Worm (Caenorhabditis elegans) whole organism, L2 larva: ENCODE data around the gene F11A5.9.

Experiments used
- C34F6.9 ChIP-seq: fragments of 150-350 bp; optimal IDR thresholded peaks from 2 replicates; lab custom pipeline; 2014; ENCODE audit warnings: missing biosample characterization, missing genetic modification characterization
- F13H6.1 ChIP-seq: sonication (generic microtip); optimal IDR thresholded peaks from 2 replicates; lab custom pipeline; 2016; ENCODE audit warnings: missing genetic modification characterization, missing compliant biosample characterization
- R02D3.7 ChIP-seq: fragments of 150-350 bp; optimal IDR thresholded peaks from 2 replicates; lab custom pipeline; 2014; ENCODE audit warnings: missing biosample characterization, missing genetic modification characterization
- ZK546.5 ChIP-seq: sonication (generic microtip); optimal IDR thresholded peaks from 2 replicates; lab custom pipeline; 2017; ENCODE audit warnings: missing biosample characterization, missing genetic modification characterization
- aly-2 ChIP-seq: fragments of 150-350 bp; optimal IDR thresholded peaks from 2 replicates; lab custom pipeline; 2014; ENCODE audit warnings: missing biosample characterization, missing genetic modification characterization
- ama-1 ChIP-seq: fragments of 150-350 bp; optimal IDR thresholded peaks from 2 replicates; lab custom pipeline; 2018; ENCODE audit warnings: inconsistent platforms
- blmp-1 ChIP-seq: sonication (generic microtip); optimal IDR thresholded peaks from 2 replicates; lab custom pipeline; 2017; ENCODE audit warnings: missing genetic modification characterization, mild to moderate bottlenecking, missing compliant biosample characterization, antibody characterized with exemption, moderate library complexity; ENCODE audit not compliant: insufficient read depth
- ceh-82 ChIP-seq: fragments of 150-350 bp; optimal IDR thresholded peaks from 2 replicates; lab custom pipeline; 2014; ENCODE audit warnings: missing biosample characterization, missing genetic modification characterization
- dmd-4 ChIP-seq: sonication (generic microtip); optimal IDR thresholded peaks from 2 replicates; lab custom pipeline; 2017; ENCODE audit warnings: missing biosample characterization, missing genetic modification characterization
- egl-27 ChIP-seq: sonication (generic microtip); optimal IDR thresholded peaks from 3 replicates; lab custom pipeline; 2017; ENCODE audit warnings: missing biosample characterization, missing genetic modification reagents, missing genetic modification characterization
- elt-1 ChIP-seq: fragments of 150-350 bp; optimal IDR thresholded peaks from 2 replicates; lab custom pipeline; 2014; ENCODE audit warnings: missing biosample characterization, missing genetic modification characterization
- fos-1 ChIP-seq: fragments of 150-350 bp; optimal IDR thresholded peaks from 2 replicates; lab custom pipeline; 2014; ENCODE audit warnings: missing biosample characterization, missing genetic modification characterization
- lsy-2 ChIP-seq, 2 experiments: fragments of 150-350 bp in 1 of 2; sonication (generic microtip) in 1 of 2; optimal IDR thresholded peaks; 2 replicates each; lab custom pipeline; 2014 to 2017; ENCODE audit warnings: missing biosample characterization in 2 of 2, missing genetic modification characterization in 2 of 2
- mab-5 ChIP-seq: fragments of 150-350 bp; optimal IDR thresholded peaks from 2 replicates; lab custom pipeline; 2014; ENCODE audit warnings: missing biosample characterization, missing genetic modification characterization
- mbf-1 ChIP-seq: sonication (generic microtip); optimal IDR thresholded peaks from 2 replicates; lab custom pipeline; 2017; ENCODE audit warnings: missing biosample characterization, missing genetic modification characterization
- mdl-1 ChIP-seq, 2 experiments: fragments of 150-350 bp in 1 of 2; sonication (generic microtip) in 1 of 2; optimal IDR thresholded peaks; 2 replicates each; lab custom pipeline; 2017; ENCODE audit warnings: missing biosample characterization in 2 of 2, missing genetic modification characterization in 2 of 2
- nhr-10 ChIP-seq: sonication (generic microtip); optimal IDR thresholded peaks from 2 replicates; lab custom pipeline; 2017; ENCODE audit warnings: missing biosample characterization, missing genetic modification characterization
- nhr-11 ChIP-seq: fragments of 150-350 bp; optimal IDR thresholded peaks from 2 replicates; lab custom pipeline; 2014; ENCODE audit warnings: missing biosample characterization, missing genetic modification characterization
- nhr-12 ChIP-seq: fragments of 150-350 bp; optimal IDR thresholded peaks from 2 replicates; lab custom pipeline; 2014; ENCODE audit warnings: missing biosample characterization, missing genetic modification characterization
- nhr-129 ChIP-seq: fragments of 150-350 bp; optimal IDR thresholded peaks from 2 replicates; lab custom pipeline; 2014; ENCODE audit warnings: missing biosample characterization, missing genetic modification characterization
- nhr-21 ChIP-seq: fragments of 150-350 bp; optimal IDR thresholded peaks from 2 replicates; lab custom pipeline; 2014; ENCODE audit warnings: missing biosample characterization, missing genetic modification characterization
- nhr-237 ChIP-seq: fragments of 150-350 bp; optimal IDR thresholded peaks from 2 replicates; lab custom pipeline; 2014; ENCODE audit warnings: missing biosample characterization, missing genetic modification characterization
- nhr-25 ChIP-seq: fragments of 150-350 bp; sonication (generic microtip); optimal IDR thresholded peaks from 3 replicates; lab custom pipeline; 2014; ENCODE audit warnings: missing biosample characterization, missing genetic modification characterization
- nhr-6 ChIP-seq: fragments of 150-350 bp; optimal IDR thresholded peaks from 2 replicates; lab custom pipeline; 2014; ENCODE audit warnings: missing biosample characterization, missing genetic modification characterization
- nhr-77 ChIP-seq: fragments of 150-350 bp; optimal IDR thresholded peaks from 2 replicates; lab custom pipeline; 2014; ENCODE audit warnings: missing biosample characterization, missing genetic modification characterization
- peb-1 ChIP-seq: fragments of 150-350 bp; optimal IDR thresholded peaks from 2 replicates; lab custom pipeline; 2014; ENCODE audit warnings: missing biosample characterization, missing genetic modification characterization
- skn-1 ChIP-seq: sonication (generic microtip); optimal IDR thresholded peaks from 2 replicates; lab custom pipeline; 2017; ENCODE audit warnings: missing biosample characterization, missing genetic modification characterization
- sma-9 ChIP-seq, 2 experiments: fragments of 150-350 bp in 1 of 2; sonication (generic microtip) in 1 of 2; optimal IDR thresholded peaks; 2 replicates each; lab custom pipeline; 2014 to 2016; ENCODE audit warnings: missing genetic modification characterization in 2 of 2, mild to moderate bottlenecking in 1 of 2, missing biosample characterization in 1 of 2, missing compliant biosample characterization in 1 of 2, missing genetic modification reagents in 1 of 2, moderate library complexity in 1 of 2
- unc-39 ChIP-seq: fragments of 150-350 bp; optimal IDR thresholded peaks from 2 replicates; lab custom pipeline; 2014; ENCODE audit warnings: missing biosample characterization, missing genetic modification characterization
- unc-55 ChIP-seq: fragments of 150-350 bp; sonication (generic microtip); optimal IDR thresholded peaks from 3 replicates; lab custom pipeline; 2014; ENCODE audit warnings: missing biosample characterization, missing genetic modification reagents, missing genetic modification characterization
- unc-62 ChIP-seq: fragments of 150-350 bp; optimal IDR thresholded peaks from 2 replicates; lab custom pipeline; 2014; ENCODE audit warnings: missing biosample characterization, missing genetic modification reagents, missing genetic modification characterization
- zag-1 ChIP-seq: fragments of 150-350 bp; optimal IDR thresholded peaks from 2 replicates; lab custom pipeline; 2014; ENCODE audit warnings: missing biosample characterization, missing genetic modification characterization
- ztf-11 ChIP-seq: sonication (generic microtip); optimal IDR thresholded peaks from 2 replicates; lab custom pipeline; 2017; ENCODE audit warnings: missing biosample characterization, missing genetic modification characterization

Gene F11A5.9

ce11 chrV:16214505-16214904 is at the start of gene F11A5.9:
F11A5.9 (plus strand) TSS chrV:16214890.
- TF ChIP-seq ZK546.5 (tag; lab: Kevin White, UChicago): no peak
- TF ChIP-seq ztf-11 (tag; lab: Kevin White, UChicago): no peak
- no peak for TF ChIP-seq nhr-129 (tag; lab: Kevin White, UChicago)
- no peak for TF ChIP-seq nhr-12
- TF ChIP-seq nhr-77 (tag; lab: Kevin White, UChicago): no peak
- TF ChIP-seq dmd-4 (tag; lab: Kevin White, UChicago): no peak
- TF ChIP-seq nhr-21: no peak
- no peak for TF ChIP-seq nhr-237 (tag; lab: Kevin White, UChicago)
- TF ChIP-seq lsy-2 (tag; optimal IDR thresholded peaks at IDR 0.05; lab: Kevin White, UChicago): no peak
- TF ChIP-seq nhr-10 (tag; lab: Kevin White, UChicago): no peak
- TF ChIP-seq peb-1: no peak
- no peak for TF ChIP-seq fos-1
- TF ChIP-seq blmp-1 (tag; lab: Kevin White, UChicago): no peak
- TF ChIP-seq aly-2 (tag; lab: Kevin White, UChicago): no peak
- TF ChIP-seq sma-9 (GFP tag; optimal IDR thresholded peaks at IDR 0.05; lab: Kevin White, UChicago): no peak
- no peak for TF ChIP-seq sma-9 (tag; optimal IDR thresholded peaks at IDR 0.05; lab: Kevin White, UChicago)
- TF ChIP-seq ceh-82 (tag; lab: Kevin White, UChicago): no peak
- TF ChIP-seq nhr-11 (tag; lab: Kevin White, UChicago): no peak
- TF ChIP-seq C34F6.9 (tag; lab: Kevin White, UChicago): no peak
- TF ChIP-seq skn-1 (tag; lab: Kevin White, UChicago): no peak

- no peak for TF ChIP-seq R02D3.7
- no peak for TF ChIP-seq nhr-129 (tag; lab: Kevin White, UChicago)
- TF ChIP-seq ztf-11 (tag; lab: Kevin White, UChicago): no peak
- TF ChIP-seq unc-62 (GFP tag; lab: Kevin White, UChicago): no peak
- no peak for TF ChIP-seq nhr-237 (tag; lab: Kevin White, UChicago)
- no peak for TF ChIP-seq blmp-1 (tag; lab: Kevin White, UChicago)
- no peak for TF ChIP-seq nhr-12
- no peak for TF ChIP-seq nhr-21
- TF ChIP-seq mbf-1: no peak
- TF ChIP-seq sma-9 (GFP tag; optimal IDR thresholded peaks at IDR 0.05; lab: Kevin White, UChicago): no peak
- no peak for TF ChIP-seq sma-9 (tag; optimal IDR thresholded peaks at IDR 0.05; lab: Kevin White, UChicago)
Measured at ce11 chrV:16165936-16166335, 48.8 kb upstream of the F11A5.9 start, which contains the start of gene str-108. str-108 (plus strand) TSS chrV:16166236.

- TF ChIP-seq unc-55 (GFP tag; lab: Kevin White, UChicago) (no peak), elt-1 (tag; lab: Kevin White, UChicago) (no peak), nhr-11 (tag; lab: Kevin White, UChicago) (no peak), lsy-2 (tag; optimal IDR thresholded peaks at IDR 0.05; lab: Kevin White, UChicago) (no peak), nhr-6 (no peak), ama-1 (lab: Kevin White, UChicago) (no peak), peb-1 (no peak), unc-39 (tag; lab: Kevin White, UChicago) (no peak)
Measured at ce11 chrV:16169026-16169425, 45.7 kb upstream of the F11A5.9 start, which contains the start of gene str-111. str-111 (minus strand) TSS chrV:16169126.

DNA sequence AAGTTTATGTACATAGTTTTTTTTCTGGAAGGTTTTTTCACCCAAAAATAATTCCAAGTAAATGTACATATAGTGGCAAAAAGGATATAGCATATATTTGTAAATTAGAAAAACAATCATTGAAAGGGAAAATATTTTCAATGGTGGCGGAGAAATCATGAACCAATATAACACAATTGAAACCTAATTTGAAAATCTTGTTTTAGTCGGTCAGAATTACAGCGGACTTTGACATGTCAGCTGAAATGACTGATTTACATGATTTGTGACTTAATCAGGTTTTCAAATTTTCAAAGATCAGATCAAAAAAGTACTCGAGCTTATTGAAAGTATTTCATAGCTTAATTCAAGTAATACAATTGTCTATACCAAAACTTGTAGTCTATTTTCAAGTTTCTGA is 43.0 kb upstream of the F11A5.9 start, which contains the start of gene K05D4.9:
TSS of gene K05D4.9 (minus strand) at position 101 of the 400 bp plus-strand sequence.
- TF ChIP-seq ama-1 (lab: Kevin White, UChicago): no peak
- no peak for TF ChIP-seq skn-1 (tag; lab: Kevin White, UChicago)
- TF ChIP-seq aly-2 (tag; lab: Kevin White, UChicago): no peak
- no peak for TF ChIP-seq egl-27 (tag; lab: Kevin White, UChicago)
- TF ChIP-seq mab-5 (tag; lab: Kevin White, UChicago): no peak
- no peak for TF ChIP-seq sma-9 (GFP tag; optimal IDR thresholded peaks at IDR 0.05; lab: Kevin White, UChicago)
- TF ChIP-seq sma-9 (tag; optimal IDR thresholded peaks at IDR 0.05; lab: Kevin White, UChicago): no peak
- no peak for TF ChIP-seq zag-1
- TF ChIP-seq unc-55 (GFP tag; lab: Kevin White, UChicago): no peak
- TF ChIP-seq nhr-6: no peak
- TF ChIP-seq mdl-1 (tag; optimal IDR thresholded peaks at IDR 0.05; lab: Kevin White, UChicago): no peak
- TF ChIP-seq nhr-25: no peak
- no peak for TF ChIP-seq F13H6.1 (tag; lab: Kevin White, UChicago)
- TF ChIP-seq ceh-82 (tag; lab: Kevin White, UChicago): no peak
- TF ChIP-seq nhr-77 (tag; lab: Kevin White, UChicago): no peak

- TF ChIP-seq nhr-10 (tag; lab: Kevin White, UChicago): no peak
- TF ChIP-seq fos-1: peak; percentile 35
- TF ChIP-seq, all 48 proteins: peak for 1
Measured at ce11 chrV:16174109-16174508, 40.6 kb upstream of the F11A5.9 start.
